Worm (Caenorhabditis elegans): Measurements from ENCODE around the gene F49F1.5.

- TF ChIP-seq med-1 (GFP tag; optimal IDR thresholded peaks at IDR 0.05; ENCODE audit: insufficient read depth) (no peak), ref-1 (GFP tag; conservative IDR thresholded peaks at IDR 0.05) (no peak), T22C8.4 (GFP tag; IDR thresholded peaks at IDR 0.05) (no peak), cog-1 (tag; optimal IDR thresholded peaks at IDR 0.05) (no peak), klf-2 (GFP tag; conservative IDR thresholded peaks at IDR 0.05) (no peak), flt-1 (GFP tag; IDR thresholded peaks at IDR 0.05) (no peak)
Measured at ce11 chrIV:4152143-4152542, 31.9 kb upstream of the F49F1.5 start, which contains the start of the genes K08D10.10 and R07C12.1.
